Worm (Caenorhabditis elegans): ENCODE data around the gene rad-54.L2.

rad-54.L2 gene

ce11 chrIV:8881181-8881580, 12.7 kb upstream of the rad-54.L2 start, which contains the start of gene C09G9.8:
C09G9.8 (plus strand) TSS chrIV:8881481.
- TF ChIP-seq ztf-11 (tag; optimal IDR thresholded peaks at IDR 0.05) (no peak), nhr-12 (tag; optimal IDR thresholded peaks at IDR 0.05) (no peak), nhr-85 (tag) (no peak), blmp-1 (tag; optimal IDR thresholded peaks at IDR 0.05) (no peak), C04F5.9 (tag; optimal IDR thresholded peaks at IDR 0.05) (no peak), fkh-8 (tag; optimal IDR thresholded peaks at IDR 0.05) (no peak), ceh-63 (GFP tag; optimal IDR thresholded peaks at IDR 0.05) (no peak), unc-30 (tag; optimal IDR thresholded peaks at IDR 0.05) (no peak), ces-1 (GFP tag; optimal IDR thresholded peaks at IDR 0.05) (no peak), mep-1 (tag; optimal IDR thresholded peaks at IDR 0.05) (no peak), nhr-11 (tag; optimal IDR thresholded peaks at IDR 0.05) (no peak), unc-130 (tag; optimal IDR thresholded peaks at IDR 0.05) (no peak), nhr-76 (tag; optimal IDR thresholded peaks at IDR 0.05) (no peak), ets-5 (GFP tag; IDR thresholded peaks at IDR 0.05) (no peak), mef-2 (tag; optimal IDR thresholded peaks at IDR 0.05) (no peak), nhr-77 (tag; optimal IDR thresholded peaks at IDR 0.05) (no peak)

- TF ChIP-seq irx-1 (tag; optimal IDR thresholded peaks at IDR 0.05) (no peak), efl-1 (optimal IDR thresholded peaks at IDR 0.05) (no peak), efl-1 (GFP tag; optimal IDR thresholded peaks at IDR 0.05 in 1 of 2) (no peak), ztf-4 (tag; optimal IDR thresholded peaks at IDR 0.05) (no peak), nhr-28 (tag; optimal IDR thresholded peaks at IDR 0.05) (no peak), egl-27 (tag; optimal IDR thresholded peaks at IDR 0.05) (no peak), hpl-2 (GFP tag; optimal IDR thresholded peaks at IDR 0.05) (no peak), tbx-2 (tag; optimal IDR thresholded peaks at IDR 0.05) (no peak), swsn-7 (tag; optimal IDR thresholded peaks at IDR 0.05) (no peak), ama-1 (optimal IDR thresholded peaks at IDR 0.05) (no peak)
Measured at ce11 chrIV:8886228-8886627, 7.6 kb upstream of the rad-54.L2 start, which contains the start of gene C09G9.5. C09G9.5 (plus strand) TSS chrIV:8886528.

- TF ChIP-seq hlh-17 (GFP tag; optimal IDR thresholded peaks at IDR 0.05; ENCODE audit: borderline replicate concordance) (no peak), nhr-85 (tag) (peak; percentile 35)
Measured at ce11 chrIV:8888525-8889026, 5.3 kb upstream of the rad-54.L2 start, which contains the start of gene oma-1. oma-1 (plus strand) TSS chrIV:8888976.

- TF ChIP-seq ztf-11 (tag; optimal IDR thresholded peaks at IDR 0.05) (peak in 1 of 2 experiments; percentile 3), sox-4 (tag; optimal IDR thresholded peaks at IDR 0.05) (peak; percentile 4), elt-2 (tag; optimal IDR thresholded peaks at IDR 0.05) (peak; percentile 8), ceh-90 (tag; optimal IDR thresholded peaks at IDR 0.05) (no peak), unc-30 (tag; optimal IDR thresholded peaks at IDR 0.05) (no peak), egl-13 (tag; optimal IDR thresholded peaks at IDR 0.05) (peak; percentile 39), ztf-4 (tag; optimal IDR thresholded peaks at IDR 0.05) (peak; percentile 54), ets-5 (GFP tag; IDR thresholded peaks at IDR 0.05) (no peak), C04F5.9 (tag; optimal IDR thresholded peaks at IDR 0.05) (peak; percentile 14), xbp-1 (tag; optimal IDR thresholded peaks at IDR 0.05) (peak; percentile 80), fos-1 (tag; optimal IDR thresholded peaks at IDR 0.05) (peak; percentile 55), nhr-19 (GFP tag; conservative IDR thresholded peaks at IDR 0.05) (peak; percentile 75), lir-3 (tag; optimal IDR thresholded peaks at IDR 0.05; ENCODE audit: poor library complexity) (no peak), nhr-77 (tag; optimal IDR thresholded peaks at IDR 0.05) (peak; percentile 19), sptf-1 (tag; optimal IDR thresholded peaks at IDR 0.05) (no peak), nhr-47 (tag; optimal IDR thresholded peaks at IDR 0.05) (peak; percentile 84), F16B12.6 (tag; optimal IDR thresholded peaks at IDR 0.05) (peak; percentile 52), hlh-4 (tag; optimal IDR thresholded peaks at IDR 0.05) (no peak), nhr-90 (tag; optimal IDR thresholded peaks at IDR 0.05; ENCODE audit: poor library complexity) (peak; percentile 79), vab-15 (tag; optimal IDR thresholded peaks at IDR 0.05) (no peak), nhr-237 (tag; optimal IDR thresholded peaks at IDR 0.05) (no peak), aha-1 (tag; optimal IDR thresholded peaks at IDR 0.05) (no peak), unc-86 (tag; optimal IDR thresholded peaks at IDR 0.05) (peak; percentile 59), lin-35 (GFP tag; optimal IDR thresholded peaks at IDR 0.05) (peak; percentile 86 to 91), ceh-8 (GFP tag; optimal IDR thresholded peaks at IDR 0.05) (peak; percentile 68), nhr-71 (tag; optimal IDR thresholded peaks at IDR 0.05) (peak; percentile 89), alr-1 (tag; optimal IDR thresholded peaks at IDR 0.05; ENCODE audit: borderline replicate concordance) (no peak), tlp-1 (tag; optimal IDR thresholded peaks at IDR 0.05) (no peak)
Measured at ce11 chrIV:8891131-8891530, 2.7 kb upstream of the rad-54.L2 start, which contains the start of gene spr-2. spr-2 (plus strand) TSS chrIV:8891462.

Measured in whole organism, L1 larva.